Worm (Caenorhabditis elegans): ENCODE data around the gene F41F3.1.

Gene F41F3.1

DNA sequence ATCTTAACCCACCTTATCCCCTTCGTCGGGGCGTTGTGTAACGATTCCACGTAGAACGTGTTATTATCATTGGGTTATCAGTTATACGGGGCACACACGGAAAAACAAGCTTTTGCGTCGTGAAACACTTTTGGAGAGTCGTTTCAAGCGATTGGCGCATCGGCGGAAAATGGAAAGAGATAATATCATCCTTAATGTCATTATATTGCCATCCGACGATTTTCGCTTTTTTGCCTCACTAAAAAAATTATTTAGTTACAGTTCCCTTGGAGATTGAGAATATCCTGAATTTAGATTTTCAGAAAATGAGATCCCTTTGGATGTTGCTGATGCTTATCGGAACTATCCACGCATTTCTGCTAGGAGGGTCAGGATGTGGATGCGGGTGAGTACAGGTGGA lies 5.8 kb upstream of the F41F3.1 start, which contains the start of gene F41F3.8:
F41F3.8 (plus strand) TSS at position 301 of the 400 bp plus-strand sequence.
- TF ChIP-seq madf-8 (GFP tag; conservative IDR thresholded peaks at IDR 0.05), result no peak

DNA sequence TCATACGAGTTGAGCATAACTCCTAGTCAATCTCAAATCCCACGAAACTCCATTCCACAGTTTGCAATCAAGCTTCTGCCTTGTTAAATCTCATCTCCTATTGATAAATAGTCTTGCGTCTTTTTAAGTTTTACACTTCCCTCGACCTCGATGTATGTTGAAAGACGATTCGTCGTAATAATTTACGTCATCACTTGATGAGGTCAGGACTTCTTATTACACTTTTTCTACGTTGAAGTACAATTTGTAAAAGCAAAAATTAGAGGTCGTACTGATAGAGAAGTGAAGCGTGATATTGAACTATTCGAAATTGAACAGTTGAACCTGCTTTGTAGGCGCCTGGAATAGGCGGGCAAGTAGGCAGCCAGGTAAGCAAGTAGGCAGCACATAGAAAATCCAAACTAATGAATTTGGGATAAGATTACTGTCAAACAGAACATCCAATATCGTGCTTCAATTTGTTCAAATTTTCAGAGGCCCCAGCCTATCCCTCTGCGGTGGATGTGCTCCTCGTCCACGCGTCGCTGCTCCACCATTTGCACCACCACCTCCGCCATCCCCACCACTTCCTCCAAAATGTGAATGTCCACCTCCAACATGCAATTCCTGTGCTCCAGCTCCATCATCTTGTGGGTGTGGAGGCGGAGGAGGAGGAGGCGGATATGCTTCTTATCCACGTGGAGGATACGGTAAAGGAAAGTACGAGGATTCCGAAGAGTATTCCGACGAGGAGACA lies 4.5 kb upstream of the F41F3.1 start:
- TF ChIP-seq egl-44 (GFP tag; IDR thresholded peaks at IDR 0.05), result no peak
- peak; percentile 57; the same call in 1 of the 2 replicates for TF ChIP-seq zfh-2 (GFP tag; conservative IDR thresholded peaks at IDR 0.05)
- 0 out of 2 replicates have a peak, but pooled peaks have one; percentile 70 for TF ChIP-seq cebp-2 (GFP tag; IDR thresholded peaks at IDR 0.05)
- no peak for TF ChIP-seq akir-1 (GFP tag; optimal IDR thresholded peaks at IDR 0.05)
- TF ChIP-seq hsf-1 (GFP tag; IDR thresholded peaks at IDR 0.05), result 0 out of 2 replicates have a peak, but pooled peaks have one; percentile 7
- 0 out of 2 replicates have a peak, but pooled peaks have one; percentile 13 for TF ChIP-seq mcd-1 (GFP tag; IDR thresholded peaks at IDR 0.05)

DNA sequence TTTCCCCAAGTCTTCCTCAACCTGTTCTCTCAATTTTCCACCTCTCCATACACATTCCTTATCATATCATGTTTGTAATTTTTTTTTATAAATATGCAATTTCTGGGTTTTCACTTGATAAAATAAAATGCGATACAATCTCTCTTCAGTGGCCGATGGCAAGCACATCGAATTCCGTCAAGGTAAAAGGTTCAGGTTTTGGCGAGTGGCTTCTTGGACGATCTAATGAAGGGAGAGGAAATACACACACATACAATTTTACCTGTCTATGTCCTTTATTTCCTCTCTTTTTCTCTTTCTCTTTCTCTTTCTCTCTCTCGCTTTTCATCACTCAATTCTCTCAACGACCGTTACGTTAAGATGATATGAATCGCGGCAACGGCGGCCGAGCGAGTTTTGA lies 2.9 kb upstream of the F41F3.1 start:
- peak; percentile 16 for TF ChIP-seq ztf-26 (tag; optimal IDR thresholded peaks at IDR 0.05)
- no peak for TF ChIP-seq gei-17 (GFP tag; optimal IDR thresholded peaks at IDR 0.05)
- no peak for TF ChIP-seq mel-28 (tag; optimal IDR thresholded peaks at IDR 0.05; ENCODE audit: borderline replicate concordance)
- TF ChIP-seq nhr-80 (tag; optimal IDR thresholded peaks at IDR 0.05), result peak; percentile 17
- TF ChIP-seq efl-1 (GFP tag; optimal IDR thresholded peaks at IDR 0.05), result no peak
- TF ChIP-seq cebp-2 (GFP tag; IDR thresholded peaks at IDR 0.05), result no peak
- TF ChIP-seq aptf-2 (GFP tag; conservative IDR thresholded peaks at IDR 0.05), result no peak
- TF ChIP-seq attf-6 (GFP tag; IDR thresholded peaks at IDR 0.05), result no peak
- no peak for TF ChIP-seq lin-40 (tag; optimal IDR thresholded peaks at IDR 0.05)
- TF ChIP-seq ceh-100 (GFP tag; IDR thresholded peaks at IDR 0.05), result no peak
- no peak for TF ChIP-seq unc-62 (GFP tag; optimal IDR thresholded peaks at IDR 0.05)
- no peak for TF ChIP-seq cebp-1 (GFP tag; IDR thresholded peaks at IDR 0.05)
- no peak for TF ChIP-seq cebp-1 (tag; optimal IDR thresholded peaks at IDR 0.05)
- TF ChIP-seq tbp1 (GFP tag; optimal IDR thresholded peaks at IDR 0.05), result no peak

DNA sequence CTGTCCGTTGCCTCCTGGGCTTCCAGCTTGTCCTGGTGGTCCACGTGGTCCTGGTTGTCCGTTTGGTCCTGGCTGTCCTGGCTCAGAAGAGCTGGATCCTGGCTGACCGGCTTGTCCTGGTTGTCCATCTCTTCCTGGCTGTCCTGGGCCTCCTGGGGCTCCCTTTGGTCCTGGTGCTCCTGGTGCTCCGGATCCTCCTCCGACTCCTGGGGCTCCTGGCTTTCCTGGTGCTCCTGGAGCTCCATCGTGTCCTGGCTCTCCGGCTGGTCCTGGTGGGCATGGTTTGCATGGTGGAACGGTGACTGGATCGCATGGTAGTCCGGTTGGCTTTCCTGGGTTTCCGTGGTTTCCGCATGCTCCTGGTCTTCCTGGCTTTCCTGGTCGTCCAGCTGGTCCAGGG lies 1.3 kb upstream of the F41F3.1 start:
- peak; percentile 31 for TF ChIP-seq ztf-26 (tag; optimal IDR thresholded peaks at IDR 0.05)
- no peak for TF ChIP-seq Y67H2A.10 (GFP tag; conservative IDR thresholded peaks at IDR 0.05)
- 0 out of 2 replicates have a peak, but pooled peaks have one; percentile 41 for TF ChIP-seq dox-1 (GFP tag; IDR thresholded peaks at IDR 0.05)
- TF ChIP-seq zfh-2 (GFP tag; conservative IDR thresholded peaks at IDR 0.05), result peak; percentile 94
- TF ChIP-seq ztf-6 (GFP tag; IDR thresholded peaks at IDR 0.05), result no peak
- no peak for TF ChIP-seq xnd-1 (tag; optimal IDR thresholded peaks at IDR 0.05)
- no peak for TF ChIP-seq attf-6 (GFP tag; IDR thresholded peaks at IDR 0.05)
- no peak for TF ChIP-seq akir-1 (GFP tag; optimal IDR thresholded peaks at IDR 0.05)
- peak; percentile 12 for TF ChIP-seq lin-40 (tag; optimal IDR thresholded peaks at IDR 0.05)
- TF ChIP-seq K11D2.4 (GFP tag; IDR thresholded peaks at IDR 0.05), result no peak
- TF ChIP-seq repo-1 (tag; optimal IDR thresholded peaks at IDR 0.05), result no peak
- no peak for TF ChIP-seq T07F8.4 (tag; optimal IDR thresholded peaks at IDR 0.05)
- TF ChIP-seq egrh-3 (GFP tag; IDR thresholded peaks at IDR 0.05), result peak; percentile 94

DNA sequence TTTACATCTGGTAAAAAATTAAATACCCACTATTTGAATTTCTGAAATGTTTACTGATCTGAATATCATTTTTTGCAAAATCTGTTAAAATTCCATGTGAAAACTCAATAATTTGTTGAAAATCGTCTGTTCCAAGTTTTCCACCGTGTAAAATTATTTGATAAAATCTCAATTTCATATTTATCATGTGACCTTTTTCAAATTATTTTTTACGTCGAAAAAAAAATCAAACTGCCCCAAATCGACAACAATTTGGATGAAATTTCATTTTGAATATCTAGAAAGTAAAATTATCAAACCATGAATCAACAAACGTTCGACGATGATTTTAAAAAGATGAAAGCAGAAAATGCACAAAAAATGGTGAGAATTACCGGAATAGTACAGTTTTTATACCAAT lies 820 bp downstream of the F41F3.1 start, which contains the start of gene F41F3.9:
F41F3.9 (plus strand) TSS at position 301 of the 400 bp plus-strand sequence.
- no peak for TF ChIP-seq sea-2 (GFP tag; IDR thresholded peaks at IDR 0.05)
- no peak for TF ChIP-seq Y67H2A.10 (GFP tag; conservative IDR thresholded peaks at IDR 0.05)
- TF ChIP-seq egl-18 (GFP tag; IDR thresholded peaks at IDR 0.05), result no peak
- TF ChIP-seq F33H1.4 (GFP tag; IDR thresholded peaks at IDR 0.05), result no peak
- TF ChIP-seq hsf-1 (GFP tag; IDR thresholded peaks at IDR 0.05), result no peak
- no peak for TF ChIP-seq attf-6 (GFP tag; IDR thresholded peaks at IDR 0.05)
- TF ChIP-seq lin-54 (GFP tag; optimal IDR thresholded peaks at IDR 0.05), result no peak
- no peak for TF ChIP-seq ceh-40 (GFP tag; IDR thresholded peaks at IDR 0.05)
- no peak for TF ChIP-seq lin-40 (tag; optimal IDR thresholded peaks at IDR 0.05)

All from whole organism, young adult.